Worm (Caenorhabditis elegans) whole organism, L4 larva: ENCODE data around the gene nspg-4.

Experiments used
- F44E2.7 ChIP-seq: fragments of 200-800 bp; sonication (Bioruptor generic); IDR thresholded peaks from 2 replicates; pipeline ENCODE4 v2.1.2; 2022; ENCODE audit warnings: missing genetic modification characterization, missing compliant biosample characterization
- F49E8.2 ChIP-seq: sonication (generic microtip); optimal IDR thresholded peaks from 2 replicates; lab custom pipeline; 2016; ENCODE audit warnings: missing compliant biosample characterization, mild to moderate bottlenecking, missing genetic modification characterization, borderline replicate concordance
- R02D3.7 ChIP-seq: fragments of 150-350 bp; sonication (generic microtip); optimal IDR thresholded peaks from 3 replicates; lab custom pipeline; 2014; ENCODE audit warnings: missing biosample characterization, missing genetic modification characterization
- Y5F2A.4 ChIP-seq: fragments of 200-800 bp; sonication (Bioruptor generic); optimal IDR thresholded peaks from 2 replicates; lab custom pipeline; 2018; ENCODE audit warnings: mild to moderate bottlenecking, missing genetic modification characterization, missing compliant biosample characterization
- Y75B8A.6 ChIP-seq: fragments of 200-800 bp; sonication (Bioruptor generic); IDR thresholded peaks from 2 replicates; pipeline ENCODE4 v1.3.6; 2022; ENCODE audit warnings: missing genetic modification reagents, missing genetic modification characterization, missing compliant biosample characterization
- ZK546.5 ChIP-seq, 2 experiments: sonication (generic microtip); optimal IDR thresholded peaks; 2 replicates each; lab custom pipeline; 2017; ENCODE audit warnings: missing biosample characterization in 2 of 2, missing genetic modification characterization in 2 of 2
- aha-1 ChIP-seq: fragments of 150-350 bp; peaks from one replicate; lab custom pipeline; 2014; ENCODE audit warnings: missing biosample characterization, missing genetic modification characterization
- ama-1 ChIP-seq: fragments of 150-350 bp; optimal IDR thresholded peaks from 2 replicates; lab custom pipeline; 2014; ENCODE audit warnings: inconsistent platforms, mixed read lengths
- arid-1 ChIP-seq: fragments of 200-800 bp; sonication (Bioruptor generic); conservative IDR thresholded peaks from 2 replicates; pipeline ENCODE4 v1.3.6; 2022; ENCODE audit warnings: missing genetic modification reagents, missing genetic modification characterization, missing compliant biosample characterization
- attf-4 ChIP-seq: sonication (generic microtip); optimal IDR thresholded peaks from 3 replicates; lab custom pipeline; 2017; ENCODE audit warnings: missing biosample characterization, missing genetic modification characterization
- ceh-82 ChIP-seq: sonication (generic microtip); optimal IDR thresholded peaks from 2 replicates; lab custom pipeline; 2017; ENCODE audit warnings: missing biosample characterization, missing genetic modification characterization
- ces-1 ChIP-seq: fragments of 150-350 bp; sonication (generic microtip); optimal IDR thresholded peaks from 4 replicates; lab custom pipeline; 2014; ENCODE audit warnings: missing biosample characterization, missing genetic modification reagents, missing genetic modification characterization
- daf-12 ChIP-seq: fragments of 150-350 bp; optimal IDR thresholded peaks from 2 replicates; lab custom pipeline; 2014; ENCODE audit warnings: missing biosample characterization, missing genetic modification reagents, missing genetic modification characterization
- daf-19 ChIP-seq: fragments of 200-800 bp; sonication (Bioruptor generic); conservative IDR thresholded peaks from 2 replicates; pipeline ENCODE4 v1.3.6; 2022; ENCODE audit warnings: missing genetic modification characterization, missing compliant biosample characterization
- fos-1 ChIP-seq: fragments of 150-350 bp; optimal IDR thresholded peaks from 2 replicates; lab custom pipeline; 2014; ENCODE audit warnings: missing biosample characterization, missing genetic modification characterization
- jun-1 ChIP-seq: fragments of 150-350 bp; optimal IDR thresholded peaks from 2 replicates; lab custom pipeline; 2014; ENCODE audit warnings: missing biosample characterization, missing genetic modification reagents, missing genetic modification characterization
- lin-1 ChIP-seq: fragments of 200-800 bp; sonication (Bioruptor generic); IDR thresholded peaks from 2 replicates; pipeline ENCODE4 v1.3.6; 2022; ENCODE audit warnings: missing genetic modification reagents, missing genetic modification characterization, missing compliant biosample characterization
- lin-13 ChIP-seq: fragments of 150-350 bp; optimal IDR thresholded peaks from 2 replicates; lab custom pipeline; 2014; ENCODE audit warnings: missing biosample characterization, missing genetic modification reagents, missing genetic modification characterization
- lin-15B ChIP-seq: fragments of 150-350 bp; sonication (generic microtip); optimal IDR thresholded peaks from 3 replicates; lab custom pipeline; 2014; ENCODE audit warnings: missing biosample characterization, missing genetic modification characterization
- lin-38 ChIP-seq: fragments of 200-800 bp; sonication (Bioruptor generic); IDR thresholded peaks from 2 replicates; pipeline ENCODE4 v1.3.6; 2022; ENCODE audit warnings: missing genetic modification reagents, missing genetic modification characterization, missing compliant biosample characterization
- lsy-2 ChIP-seq, 2 experiments: fragments of 150-350 bp in 1 of 2; sonication (generic microtip) in 1 of 2; optimal IDR thresholded peaks; 2 replicates each; lab custom pipeline; 2014 to 2017; ENCODE audit warnings: missing biosample characterization in 2 of 2, missing genetic modification characterization in 2 of 2
- mep-1 ChIP-seq: fragments of 150-350 bp; sonication (generic microtip); optimal IDR thresholded peaks from 3 replicates; lab custom pipeline; 2014; ENCODE audit warnings: missing biosample characterization, missing genetic modification characterization
- mes-2 ChIP-seq: sonication (generic microtip); optimal IDR thresholded peaks from 2 replicates; lab custom pipeline; 2016; ENCODE audit warnings: missing genotype, mild to moderate bottlenecking, missing genetic modification characterization, missing compliant biosample characterization; ENCODE audit not compliant: poor library complexity, severe bottlenecking
- nhr-111 ChIP-seq: fragments of 200-800 bp; sonication (Bioruptor generic); optimal IDR thresholded peaks from 2 replicates; lab custom pipeline; 2018; ENCODE audit warnings: mild to moderate bottlenecking, missing genetic modification characterization, missing compliant biosample characterization
- nhr-237 ChIP-seq: sonication (generic microtip); optimal IDR thresholded peaks from 2 replicates; lab custom pipeline; 2017; ENCODE audit warnings: missing biosample characterization, missing genetic modification characterization
- snpc-1.2 ChIP-seq: fragments of 200-800 bp; sonication (Bioruptor generic); IDR thresholded peaks from 2 replicates; pipeline ENCODE4 v1.3.6; 2022; ENCODE audit warnings: missing genetic modification reagents, missing genetic modification characterization, missing compliant biosample characterization
- spr-3 ChIP-seq: fragments of 200-800 bp; sonication (Bioruptor generic); optimal IDR thresholded peaks from 2 replicates; lab custom pipeline; 2018; ENCODE audit warnings: mild to moderate bottlenecking, missing genetic modification characterization, missing compliant biosample characterization
- tra-1 ChIP-seq: fragments of 200-800 bp; sonication (Bioruptor generic); IDR thresholded peaks from 2 replicates; pipeline ENCODE4 v1.3.6; 2022; ENCODE audit warnings: missing genetic modification reagents, missing genetic modification characterization, missing compliant biosample characterization
- unc-39 ChIP-seq: sonication (generic microtip); optimal IDR thresholded peaks from 2 replicates; lab custom pipeline; 2017; ENCODE audit warnings: missing biosample characterization, missing genetic modification characterization
- unc-62 ChIP-seq, 3 experiments: fragments of 150-350 bp in 1 of 3; sonication (generic microtip); optimal IDR thresholded peaks in 2 of 3; peaks in 1 of 3; 1 replicate in 1 of 3; 2 replicates in 2 of 3; lab custom pipeline; 2014 to 2017; ENCODE audit warnings: missing biosample characterization in 3 of 3, missing genetic modification characterization in 3 of 3, missing genetic modification reagents in 3 of 3, missing genotype in 1 of 3
- zip-11 ChIP-seq: fragments of 200-800 bp; sonication (Bioruptor generic); IDR thresholded peaks from 2 replicates; pipeline ENCODE4 v1.3.6; 2022; ENCODE audit warnings: missing genetic modification characterization, missing compliant biosample characterization
- ztf-11 ChIP-seq: fragments of 150-350 bp; optimal IDR thresholded peaks from 2 replicates; lab custom pipeline; 2014; ENCODE audit warnings: missing biosample characterization, missing genetic modification characterization
- ztf-7 ChIP-seq: fragments of 150-350 bp; optimal IDR thresholded peaks from 2 replicates; lab custom pipeline; 2014; ENCODE audit warnings: missing biosample characterization, missing genetic modification characterization

Gene nspg-4

DNA sequence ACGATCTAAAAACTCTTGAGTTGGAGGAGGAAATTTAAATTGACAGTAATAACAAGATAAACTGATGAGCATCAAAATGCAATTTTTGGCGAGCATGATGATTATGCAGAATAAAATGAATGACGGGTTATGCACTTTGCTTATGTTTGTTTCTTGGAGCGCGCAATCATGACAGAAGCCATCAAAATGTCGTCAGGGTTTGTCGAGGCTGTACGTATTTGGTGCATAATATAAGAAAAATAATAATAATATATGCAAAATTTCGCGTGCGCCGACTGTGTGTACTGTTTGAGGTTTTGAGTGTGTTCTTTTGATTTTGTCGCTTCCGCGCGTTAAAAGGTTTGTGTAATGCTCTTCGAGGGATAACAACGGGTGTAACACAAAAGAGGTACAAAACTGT is at the start of gene nspg-4:
nspg-4 (minus strand) TSS at position 101 of the 400 bp plus-strand sequence.
- TF ChIP-seq daf-19 (GFP tag; lab: Robert Waterston, UW) (no peak), daf-12 (tag; lab: Kevin White, UChicago) (no peak), ztf-7 (tag; lab: Kevin White, UChicago) (no peak), lsy-2 (tag; optimal IDR thresholded peaks at IDR 0.05; lab: Kevin White, UChicago) (no peak), ceh-82 (tag; lab: Kevin White, UChicago) (no peak), nhr-237 (tag; lab: Kevin White, UChicago) (no peak), zip-11 (GFP tag; lab: Robert Waterston, UW) (no peak), attf-4 (no peak), ZK546.5 (tag; optimal IDR thresholded peaks at IDR 0.05; lab: Kevin White, UChicago) (no peak), lin-38 (no peak), arid-1 (GFP tag; lab: Robert Waterston, UW) (no peak), snpc-1.2 (GFP tag; lab: Robert Waterston, UW) (no peak), jun-1 (tag; lab: Kevin White, UChicago) (no peak), ces-1 (GFP tag; lab: Kevin White, UChicago) (no peak), nhr-111 (GFP tag; lab: Kevin White, UChicago) (no peak), tra-1 (GFP tag; lab: Robert Waterston, UW) (no peak), ama-1 (lab: Kevin White, UChicago) (no peak)

ce11 chrX:3399917-3400316 is 49.7 kb upstream of the nspg-4 start, which contains the start of gene cht-1:
Gene cht-1, minus strand, starts transcription at chrX:3400017.
- TF ChIP-seq attf-4 (no peak), lin-1 (GFP tag; lab: Robert Waterston, UW) (no peak), F44E2.7 (GFP tag; lab: Robert Waterston, UW) (no peak), lin-15B (tag; lab: Kevin White, UChicago) (no peak), tra-1 (GFP tag; lab: Robert Waterston, UW) (no peak), R02D3.7 (tag; lab: Kevin White, UChicago) (no peak), Y75B8A.6 (no peak), ceh-82 (tag; lab: Kevin White, UChicago) (no peak), ztf-11 (tag; lab: Kevin White, UChicago) (no peak)

ce11 chrX:3396735-3397134 is 46.5 kb upstream of the nspg-4 start:
- TF ChIP-seq unc-39 (tag; lab: Kevin White, UChicago), result no peak
- TF ChIP-seq mep-1, result no peak
- TF ChIP-seq aha-1, result peak; percentile 29
- no peak for TF ChIP-seq mes-2 (tag; lab: Kevin White, UChicago)
- TF ChIP-seq F49E8.2 (tag; lab: Kevin White, UChicago), result no peak

DNA sequence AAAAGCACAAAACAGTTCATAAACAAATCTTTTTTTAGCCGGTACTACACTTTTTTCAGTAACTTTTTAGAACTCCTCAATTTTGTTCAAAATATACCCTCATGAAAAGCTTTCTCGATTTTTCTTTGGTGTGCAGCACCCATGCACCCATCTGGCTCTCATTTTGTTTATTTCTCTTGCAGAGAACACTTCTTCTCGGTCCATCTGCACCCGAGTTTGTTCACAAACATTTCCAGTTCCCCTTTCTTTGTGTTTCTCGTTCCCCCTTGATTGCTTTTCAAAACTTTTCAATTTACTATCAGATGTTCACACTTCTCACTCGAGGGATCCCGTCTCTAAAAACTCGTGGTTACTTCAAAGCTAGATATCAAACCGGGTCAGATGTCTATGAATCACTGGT is 43.4 kb upstream of the nspg-4 start, which contains the start of gene slcf-2:
slcf-2 (plus strand) TSS at position 301 of the 400 bp plus-strand sequence.
- TF ChIP-seq Y5F2A.4 (GFP tag; lab: Kevin White, UChicago), result no peak
- TF ChIP-seq lin-13, result no peak
- no peak for TF ChIP-seq spr-3

- peak in 1 of 2 experiments; percentile 43 for TF ChIP-seq unc-62 (GFP tag; optimal IDR thresholded peaks at IDR 0.05 in 1 of 2; lab: Kevin White, UChicago)
- no peak for TF ChIP-seq unc-62 (tag; optimal IDR thresholded peaks at IDR 0.05; lab: Kevin White, UChicago)
- TF ChIP-seq fos-1 (tag; lab: Kevin White, UChicago), result no peak
- TF ChIP-seq, all 104 proteins: peak for 1
Measured at ce11 chrX:3385362-3385761, 35.2 kb upstream of the nspg-4 start, which contains the start of gene acp-1. Gene acp-1, minus strand, starts transcription at chrX:3385462.
